Worm (Caenorhabditis elegans) whole organism, dauer: ENCODE results near the gene F53F4.15.

ENCODE experiments used
- unc-62 ChIP-seq: sonication (generic microtip); optimal IDR thresholded peaks from 2 replicates; lab custom pipeline; 2017; ENCODE audit warnings: missing biosample characterization, missing genetic modification reagents, missing genetic modification characterization

Gene F53F4.15

ce11 chrV:13665089-13665488 lies 44.3 kb downstream of the F53F4.15 start, which contains the start of gene rde-12:
rde-12 (plus strand) TSS chrV:13665389.
- no peak for TF ChIP-seq unc-62

- TF ChIP-seq unc-62: no peak
Observed at ce11 chrV:13666460-13666859, 45.7 kb downstream of the F53F4.15 start.

- TF ChIP-seq unc-62: no peak
Observed at ce11 chrV:13668337-13668736, 47.6 kb downstream of the F53F4.15 start.

ce11 chrV:13669170-13669569 lies 48.4 kb downstream of the F53F4.15 start:
- TF ChIP-seq unc-62: no peak
